Worm (Caenorhabditis elegans): ENCODE data around the gene Y39G8B.2.

Gene Y39G8B.2

DNA sequence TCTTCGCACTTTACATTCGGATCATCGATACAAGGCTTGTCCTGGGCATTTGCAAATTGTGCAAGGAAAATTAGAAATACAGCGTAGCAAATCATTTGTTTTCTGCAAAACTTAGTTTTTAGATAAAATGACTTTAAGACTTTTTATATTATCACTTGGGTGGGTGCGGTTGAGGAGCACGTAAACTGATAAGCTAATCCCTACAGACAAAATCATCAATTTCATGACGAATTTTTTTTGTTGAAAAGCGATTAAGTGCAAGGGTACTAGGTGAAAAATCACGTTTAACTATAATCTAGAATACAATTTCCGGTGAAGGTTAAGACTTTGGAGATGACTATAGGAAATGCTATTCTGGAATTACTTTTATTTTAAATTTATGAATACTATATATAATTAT lies 21.5 kb upstream of the Y39G8B.2 start, which contains the start of gene F01D5.1 (continued):
- TF ChIP-seq madf-9 (GFP tag; conservative IDR thresholded peaks at IDR 0.05): no peak

DNA sequence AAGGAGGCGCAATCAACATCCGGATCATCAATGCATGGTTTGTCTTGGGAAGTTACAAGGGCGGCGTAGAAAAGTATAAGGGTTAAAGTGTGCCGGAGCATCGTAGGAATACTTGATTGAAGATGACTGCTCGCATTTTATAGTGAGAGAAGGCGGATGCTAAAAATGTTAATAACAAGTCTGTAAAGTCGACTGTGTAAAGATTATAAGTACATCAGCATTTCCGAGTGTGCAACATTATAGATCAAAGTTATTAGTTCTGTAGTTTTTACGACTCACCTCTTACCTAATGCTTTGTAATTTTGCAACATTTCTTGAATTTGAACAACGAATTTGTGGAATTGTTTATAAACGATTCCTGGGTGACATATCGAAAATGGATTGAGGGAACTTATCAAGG lies 18.9 kb upstream of the Y39G8B.2 start, which contains the start of gene Y39G8B.7:
Gene Y39G8B.7 (minus strand): TSS at position 101 of the 400 bp plus-strand sequence.
- TF ChIP-seq tag-97 (GFP tag; IDR thresholded peaks at IDR 0.05): no peak
- TF ChIP-seq ceh-82 (tag; optimal IDR thresholded peaks at IDR 0.05): no peak
- no peak for TF ChIP-seq php-3 (GFP tag; IDR thresholded peaks at IDR 0.05)

DNA sequence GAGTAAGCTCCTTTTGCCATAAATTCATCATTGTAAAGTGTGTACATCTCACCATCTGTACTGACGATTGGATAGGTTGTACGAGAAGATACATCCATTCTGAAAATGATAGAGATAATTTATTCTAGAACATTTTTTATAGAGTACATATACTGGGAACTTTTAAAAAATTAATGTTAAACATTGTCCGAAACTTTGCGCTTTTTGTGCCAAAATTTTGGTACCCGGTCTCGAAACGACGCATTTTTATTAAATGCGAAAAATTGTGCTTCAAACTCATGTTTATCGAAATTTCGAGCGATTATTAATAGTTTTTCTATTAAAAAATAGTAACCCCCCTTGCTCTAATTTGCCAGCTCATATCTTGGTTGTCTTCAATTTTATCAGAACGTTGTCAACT lies 15.7 kb upstream of the Y39G8B.2 start, which contains the start of gene Y39G8B.5:
Gene Y39G8B.5 (minus strand): TSS at position 101 of the 400 bp plus-strand sequence.
- TF ChIP-seq fos-1 (tag; optimal IDR thresholded peaks at IDR 0.05): no peak

DNA sequence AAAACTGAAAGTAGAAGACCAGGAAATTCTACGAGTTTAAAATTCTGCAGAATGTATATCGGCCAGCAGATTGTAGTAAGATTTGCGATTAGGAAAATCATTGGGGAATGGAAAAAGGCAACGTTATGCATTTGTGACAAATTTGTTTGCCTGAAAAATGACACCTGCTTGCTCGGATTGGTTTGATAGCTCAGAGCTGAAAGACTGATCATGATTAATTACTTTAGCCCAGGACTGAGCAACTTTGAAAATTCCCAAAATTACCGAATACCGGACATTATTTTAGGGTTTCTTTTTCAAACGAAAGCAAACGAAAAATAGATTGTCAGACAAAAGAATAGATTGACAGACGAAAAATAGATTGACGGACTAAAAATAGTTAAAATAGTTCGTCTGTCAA lies 8.5 kb upstream of the Y39G8B.2 start, which contains the start of gene sre-47:
Gene sre-47 (minus strand): TSS at position 101 of the 400 bp plus-strand sequence.
- TF ChIP-seq unc-62 (GFP tag; optimal IDR thresholded peaks at IDR 0.05 in 1 of 2): peak in 1 of 2 experiments; percentile 30
- no peak for TF ChIP-seq unc-62 (tag; optimal IDR thresholded peaks at IDR 0.05)
- TF ChIP-seq zip-2 (tag; optimal IDR thresholded peaks at IDR 0.05): no peak
- TF ChIP-seq zip-11 (GFP tag; IDR thresholded peaks at IDR 0.05): no peak
- no peak for TF ChIP-seq egl-43 (GFP tag; IDR thresholded peaks at IDR 0.05)

DNA sequence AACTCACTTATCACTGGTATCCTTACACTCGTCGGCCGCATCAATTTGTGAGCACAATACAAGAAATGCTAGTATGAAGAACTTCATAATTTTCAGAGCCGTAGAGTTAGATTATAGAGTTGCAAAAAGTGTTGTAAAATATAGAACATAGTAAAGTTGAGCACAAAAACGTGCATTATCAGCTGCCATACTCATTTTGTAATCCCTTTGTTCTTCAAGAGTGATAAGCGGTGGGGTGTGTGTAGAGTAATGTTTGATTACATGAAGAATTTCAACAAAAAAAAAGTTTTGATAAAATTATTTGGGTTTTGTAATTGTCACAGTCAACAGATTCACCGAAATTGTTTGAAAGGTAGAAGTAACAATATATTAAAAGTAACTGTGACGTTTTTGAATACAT lies 6.9 kb upstream of the Y39G8B.2 start, which contains the start of the genes Y39G8B.13 and Y39G8B.10:
Gene Y39G8B.13 (minus strand): TSS at position 125 of the 400 bp plus-strand sequence.
Gene Y39G8B.10 (minus strand): TSS at position 193 of the 400 bp plus-strand sequence.
- TF ChIP-seq ceh-20 (GFP tag; IDR thresholded peaks at IDR 0.05): no peak
- TF ChIP-seq rbr-2 (tag; optimal IDR thresholded peaks at IDR 0.05): no peak
- TF ChIP-seq dmd-9 (GFP tag; IDR thresholded peaks at IDR 0.05): no peak
- TF ChIP-seq unc-62 (GFP tag; optimal IDR thresholded peaks at IDR 0.05 in 1 of 2): no peak
- no peak for TF ChIP-seq unc-62 (tag; optimal IDR thresholded peaks at IDR 0.05)
- peak; percentile 87 for TF ChIP-seq pqm-1 (tag; optimal IDR thresholded peaks at IDR 0.05)
- TF ChIP-seq fkh-10 (GFP tag; optimal IDR thresholded peaks at IDR 0.05): no peak
- peak; percentile 26 for TF ChIP-seq nhr-28 (tag; optimal IDR thresholded peaks at IDR 0.05)
- no peak for TF ChIP-seq F37D6.2 (tag; optimal IDR thresholded peaks at IDR 0.05)

DNA sequence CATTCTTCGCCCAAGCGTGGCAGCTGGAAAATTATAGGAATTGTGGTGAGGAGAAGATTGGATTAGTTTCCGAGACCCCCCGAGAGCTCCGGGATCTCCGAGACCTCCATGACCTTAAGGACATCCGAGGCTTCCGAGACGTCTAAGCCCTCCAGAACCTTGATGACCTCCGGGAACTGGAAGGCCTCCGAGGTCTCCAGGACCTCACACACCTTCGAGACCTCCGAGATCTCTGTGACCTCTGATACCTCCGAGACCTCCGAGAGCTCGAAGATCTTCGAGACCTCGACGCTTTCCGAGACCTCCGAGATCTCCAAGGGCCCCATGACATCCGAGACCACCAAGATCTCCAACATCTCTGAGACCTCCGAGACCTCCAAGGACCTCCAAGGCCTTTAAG lies 6.2 kb upstream of the Y39G8B.2 start:
- TF ChIP-seq set-16 (GFP tag; IDR thresholded peaks at IDR 0.05) (peak; percentile 92), unc-39 (tag; optimal IDR thresholded peaks at IDR 0.05) (no peak), nhr-102 (tag; optimal IDR thresholded peaks at IDR 0.05) (no peak), ceh-32 (tag; optimal IDR thresholded peaks at IDR 0.05; ENCODE audit: poor library complexity) (no peak), lim-7 (GFP tag; IDR thresholded peaks at IDR 0.05) (0 out of 2 replicates have a peak, but pooled peaks have one; percentile 60), Y5F2A.4 (GFP tag; optimal IDR thresholded peaks at IDR 0.05) (no peak)

DNA sequence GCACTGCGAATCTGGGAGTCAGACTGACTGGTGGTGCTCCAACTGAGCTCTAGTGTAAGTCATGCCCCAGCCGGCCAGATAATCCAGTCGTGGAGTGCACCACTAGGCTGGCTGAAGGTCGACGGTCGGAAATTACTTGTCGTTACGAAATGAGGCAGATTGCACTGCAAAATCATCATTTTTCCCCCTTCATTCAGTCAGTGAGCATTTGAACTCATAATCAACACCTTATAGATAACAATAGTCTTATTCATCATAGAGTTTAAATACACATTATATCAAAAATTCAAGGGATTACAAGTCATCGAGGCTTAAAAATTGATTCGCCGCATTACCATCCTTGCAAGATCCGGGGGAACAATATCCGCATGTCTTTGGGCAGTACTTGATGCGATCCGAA lies 5.8 kb upstream of the Y39G8B.2 start:
- TF ChIP-seq daf-16 (GFP tag; optimal IDR thresholded peaks at IDR 0.05) (no peak), daf-16 (tag; optimal IDR thresholded peaks at IDR 0.05) (peak; percentile 9), mxl-3 (GFP tag; optimal IDR thresholded peaks at IDR 0.05) (no peak), nhr-41 (GFP tag; IDR thresholded peaks at IDR 0.05) (no peak), nhr-77 (tag; optimal IDR thresholded peaks at IDR 0.05) (no peak), pqm-1 (tag; optimal IDR thresholded peaks at IDR 0.05) (peak; percentile 19), lin-15B (tag; optimal IDR thresholded peaks at IDR 0.05) (no peak)

DNA sequence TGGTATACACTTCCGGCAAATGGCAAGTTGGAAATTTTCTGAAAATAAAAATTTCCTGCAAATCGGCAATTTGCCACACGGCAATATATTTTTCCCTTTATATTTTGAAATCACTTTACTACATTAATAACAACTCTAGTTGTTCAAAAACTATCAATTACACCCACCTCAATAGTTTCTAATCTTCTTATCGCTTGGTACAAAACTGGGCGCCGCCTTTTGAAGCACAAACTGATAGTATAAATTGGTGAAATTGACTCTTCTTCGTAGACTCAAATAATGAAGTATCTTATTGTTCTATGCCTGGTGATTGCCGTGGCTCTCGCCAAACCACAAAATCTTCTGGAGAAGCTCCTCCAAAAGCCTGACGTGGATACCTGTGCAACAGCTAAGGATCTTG lies 5.1 kb upstream of the Y39G8B.2 start, which contains the start of gene Y39G8B.9:
Gene Y39G8B.9 (plus strand): TSS at position 269 of the 400 bp plus-strand sequence.
- no peak for TF ChIP-seq daf-16 (GFP tag; optimal IDR thresholded peaks at IDR 0.05)
- peak; percentile 7 for TF ChIP-seq daf-16 (tag; optimal IDR thresholded peaks at IDR 0.05)
- no peak for TF ChIP-seq set-16 (GFP tag; IDR thresholded peaks at IDR 0.05)
- TF ChIP-seq cey-2 (tag; optimal IDR thresholded peaks at IDR 0.05; ENCODE audit: borderline replicate concordance, insufficient read depth): no peak
- TF ChIP-seq pqm-1 (tag; optimal IDR thresholded peaks at IDR 0.05): peak; percentile 68
- TF ChIP-seq dmd-6 (GFP tag; IDR thresholded peaks at IDR 0.05): peak; percentile 41; the same call in 1 of the 2 replicates
- TF ChIP-seq ceh-32 (tag; optimal IDR thresholded peaks at IDR 0.05; ENCODE audit: poor library complexity): no peak
- no peak for TF ChIP-seq F10B5.3 (tag; optimal IDR thresholded peaks at IDR 0.05)
- TF ChIP-seq nhr-28 (tag; optimal IDR thresholded peaks at IDR 0.05): peak; percentile 48
- no peak for TF ChIP-seq lir-3 (tag; optimal IDR thresholded peaks at IDR 0.05)
- no peak for TF ChIP-seq hmg-1.1 (GFP tag; IDR thresholded peaks at IDR 0.05)
